Worm (Caenorhabditis elegans) whole organism, L3 larva: Measurements from ENCODE around the gene T28A11.2.

Source experiments
- ZK546.5 ChIP-seq: sonication (generic microtip); optimal IDR thresholded peaks from 2 replicates; lab custom pipeline; 2017; ENCODE audit warnings: missing biosample characterization, missing genetic modification characterization
- egl-5 ChIP-seq: fragments of 150-350 bp; optimal IDR thresholded peaks from 2 replicates; lab custom pipeline; 2017; ENCODE audit warnings: missing biosample characterization, missing genetic modification reagents, missing genetic modification characterization, inconsistent platforms
- elt-2 ChIP-seq: sonication (generic microtip); optimal IDR thresholded peaks from 2 replicates; lab custom pipeline; 2016; ENCODE audit warnings: missing genetic modification reagents, mild to moderate bottlenecking, missing genetic modification characterization, missing compliant biosample characterization
- elt-3 ChIP-seq, 3 experiments: fragments of 150-350 bp in 1 of 3; sonication (generic microtip) in 2 of 3; optimal IDR thresholded peaks; 2 replicates in 2 of 3; 4 replicates in 1 of 3; lab custom pipeline; 2014 to 2017; ENCODE audit warnings: missing biosample characterization in 3 of 3, missing genetic modification characterization in 3 of 3
- lin-15B ChIP-seq: fragments of 150-350 bp; optimal IDR thresholded peaks from 2 replicates; lab custom pipeline; 2014; ENCODE audit warnings: missing biosample characterization, missing genetic modification characterization
- mdl-1 ChIP-seq: fragments of 150-350 bp; optimal IDR thresholded peaks from 2 replicates; lab custom pipeline; 2014; ENCODE audit warnings: missing biosample characterization, missing genetic modification characterization
- nfya-1 ChIP-seq: sonication (generic microtip); optimal IDR thresholded peaks from 2 replicates; lab custom pipeline; 2017; ENCODE audit warnings: missing genetic modification characterization, mild to moderate bottlenecking, missing compliant biosample characterization, antibody characterized with exemption, moderate library complexity; ENCODE audit not compliant: insufficient read depth
- nhr-11 ChIP-seq: fragments of 150-350 bp; optimal IDR thresholded peaks from 2 replicates; lab custom pipeline; 2014; ENCODE audit warnings: missing biosample characterization, missing genetic modification characterization
- nhr-23 ChIP-seq: fragments of 150-350 bp; optimal IDR thresholded peaks from 2 replicates; lab custom pipeline; 2014; ENCODE audit warnings: missing biosample characterization, missing genetic modification reagents, missing genetic modification characterization

DNA sequence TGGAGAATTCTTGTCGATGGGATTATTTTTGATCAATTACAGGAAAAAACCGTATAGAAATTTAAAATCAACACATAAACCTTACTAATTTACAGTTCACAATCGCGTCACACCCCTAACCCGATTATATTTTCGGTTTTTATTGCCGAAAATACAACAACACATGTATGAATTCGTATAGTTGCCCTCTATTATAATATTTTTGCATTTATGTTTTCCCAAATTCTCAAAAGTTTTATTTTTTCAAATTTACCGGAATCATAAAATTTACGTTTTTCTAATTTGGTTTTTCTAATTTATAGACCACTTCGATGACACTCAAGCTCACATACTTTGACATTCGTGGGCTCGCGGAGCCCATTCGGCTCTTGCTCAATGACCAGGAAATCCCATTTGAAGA, 37.2 kb upstream of the T28A11.2 start, which contains the start of gene gst-23:
- TF ChIP-seq ZK546.5 (no peak), lin-15B (tag; lab: Kevin White, UChicago) (no peak), elt-3 (tag; optimal IDR thresholded peaks at IDR 0.05; lab: Kevin White, UChicago) (no peak), egl-5 (tag; lab: Kevin White, UChicago) (no peak), nfya-1 (tag; lab: Kevin White, UChicago) (no peak), elt-2 (tag; lab: Kevin White, UChicago) (no peak), mdl-1 (tag; lab: Kevin White, UChicago) (no peak), nhr-23 (tag; lab: Kevin White, UChicago) (no peak), nhr-11 (tag; lab: Kevin White, UChicago) (no peak)
